Worm (Caenorhabditis elegans) whole organism, midembryonic: ENCODE data around the gene rfip-1.

Experiments
- T22C8.4 ChIP-seq: fragments of 200-800 bp; sonication (Bioruptor generic); IDR thresholded peaks from 2 replicates; pipeline ENCODE4 v1.3.6; 2022; ENCODE audit warnings: missing genetic modification characterization, missing compliant biosample characterization
- cog-1 ChIP-seq: sonication (generic microtip); optimal IDR thresholded peaks from 2 replicates; lab custom pipeline; 2016; ENCODE audit warnings: missing genetic modification characterization, missing compliant biosample characterization
- flt-1 ChIP-seq: fragments of 200-800 bp; sonication (Bioruptor generic); IDR thresholded peaks from 2 replicates; pipeline ENCODE4 v1.3.6; 2022; ENCODE audit warnings: missing genetic modification characterization, missing compliant biosample characterization
- klf-2 ChIP-seq: fragments of 200-800 bp; sonication (Bioruptor generic); conservative IDR thresholded peaks from 2 replicates; pipeline ENCODE4 v1.3.6; 2022; ENCODE audit warnings: missing genetic modification reagents, missing genetic modification characterization, missing compliant biosample characterization
- med-1 ChIP-seq: sonication (generic microtip); optimal IDR thresholded peaks from 2 replicates; lab custom pipeline; 2017; ENCODE audit warnings: missing genetic modification characterization, mild to moderate bottlenecking, missing compliant biosample characterization, antibody characterized with exemption, missing genetic modification reagents; ENCODE audit not compliant: insufficient read depth
- ref-1 ChIP-seq: fragments of 200-800 bp; sonication (Bioruptor generic); conservative IDR thresholded peaks from 2 replicates; pipeline ENCODE4 v1.3.6; 2022; ENCODE audit warnings: missing genetic modification reagents, missing genetic modification characterization, missing compliant biosample characterization
- tab-1 ChIP-seq: fragments of 200-800 bp; sonication (Bioruptor generic); IDR thresholded peaks from 2 replicates; pipeline ENCODE4 v1.3.6; 2022; ENCODE audit warnings: missing genetic modification characterization, missing compliant biosample characterization
- ztf-23 ChIP-seq: fragments of 200-800 bp; sonication (Bioruptor generic); IDR thresholded peaks from 2 replicates; pipeline ENCODE4 v1.3.6; 2022; ENCODE audit warnings: missing genetic modification reagents, missing genetic modification characterization, missing compliant biosample characterization
- ztf-29 ChIP-seq: fragments of 200-800 bp; sonication (Bioruptor generic); IDR thresholded peaks from 2 replicates; pipeline ENCODE4 v1.3.6; 2022; ENCODE audit warnings: missing genetic modification reagents, missing genetic modification characterization, missing compliant biosample characterization

The rfip-1 gene

ce11 chrII:5930095-5930653, 45.8 kb downstream of the rfip-1 start:
- TF ChIP-seq med-1 (GFP tag; lab: Kevin White, UChicago) = no peak
- TF ChIP-seq flt-1 (GFP tag; lab: Robert Waterston, UW) = no peak
- no peak for TF ChIP-seq ztf-23
- no peak for TF ChIP-seq tab-1
- TF ChIP-seq T22C8.4 (GFP tag; lab: Robert Waterston, UW) = no peak
- TF ChIP-seq klf-2 (GFP tag; lab: Robert Waterston, UW) = no peak
- no peak for TF ChIP-seq ztf-29 (GFP tag; lab: Robert Waterston, UW)
- no peak for TF ChIP-seq ref-1 (GFP tag; lab: Robert Waterston, UW)
- no peak for TF ChIP-seq cog-1 (tag; lab: Kevin White, UChicago)

ce11 chrII:5931109-5931508, 46.8 kb downstream of the rfip-1 start:
- TF ChIP-seq flt-1 (GFP tag; lab: Robert Waterston, UW) = no peak
- TF ChIP-seq ztf-29 (GFP tag; lab: Robert Waterston, UW) = no peak
- TF ChIP-seq klf-2 (GFP tag; lab: Robert Waterston, UW) = no peak
- no peak for TF ChIP-seq med-1 (GFP tag; lab: Kevin White, UChicago)

ce11 chrII:5931904-5932764, 47.8 kb downstream of the rfip-1 start:
- no peak for TF ChIP-seq tab-1
- no peak for TF ChIP-seq cog-1 (tag; lab: Kevin White, UChicago)
- TF ChIP-seq ztf-23 = no peak
- no peak for TF ChIP-seq klf-2 (GFP tag; lab: Robert Waterston, UW)
- no peak for TF ChIP-seq flt-1 (GFP tag; lab: Robert Waterston, UW)
- no peak for TF ChIP-seq ref-1 (GFP tag; lab: Robert Waterston, UW)
- no peak for TF ChIP-seq T22C8.4 (GFP tag; lab: Robert Waterston, UW)
- no peak for TF ChIP-seq ztf-29 (GFP tag; lab: Robert Waterston, UW)

ce11 chrII:5933133-5933532, 48.8 kb downstream of the rfip-1 start:
- 0 out of 2 replicates have a peak, but pooled peaks have one; percentile 59 for TF ChIP-seq tab-1
- no peak for TF ChIP-seq cog-1 (tag; lab: Kevin White, UChicago)
- 0 out of 2 replicates have a peak, but pooled peaks have one; percentile 36 for TF ChIP-seq klf-2 (GFP tag; lab: Robert Waterston, UW)
- TF ChIP-seq ztf-29 (GFP tag; lab: Robert Waterston, UW) = no peak
- no peak for TF ChIP-seq flt-1 (GFP tag; lab: Robert Waterston, UW)
- TF ChIP-seq ztf-23 = 0 out of 2 replicates have a peak, but pooled peaks have one; percentile 38
- no peak for TF ChIP-seq med-1 (GFP tag; lab: Kevin White, UChicago)

- TF ChIP-seq cog-1 (tag; lab: Kevin White, UChicago) (no peak), ztf-29 (GFP tag; lab: Robert Waterston, UW) (no peak), T22C8.4 (GFP tag; lab: Robert Waterston, UW) (0 out of 2 replicates have a peak, but pooled peaks have one; percentile 6), flt-1 (GFP tag; lab: Robert Waterston, UW) (no peak)
These were observed 49.6 kb downstream of the rfip-1 start for ce11 chrII:5933962-5934422.

ce11 chrII:5936009-5936408, 51.7 kb downstream of the rfip-1 start:
- TF ChIP-seq ztf-29 (GFP tag; lab: Robert Waterston, UW) = no peak
- TF ChIP-seq T22C8.4 (GFP tag; lab: Robert Waterston, UW) = no peak
- no peak for TF ChIP-seq klf-2 (GFP tag; lab: Robert Waterston, UW)
- no peak for TF ChIP-seq ref-1 (GFP tag; lab: Robert Waterston, UW)
- TF ChIP-seq flt-1 (GFP tag; lab: Robert Waterston, UW) = no peak
- no peak for TF ChIP-seq ztf-23
- no peak for TF ChIP-seq tab-1
- TF ChIP-seq cog-1 (tag; lab: Kevin White, UChicago) = no peak
- TF ChIP-seq med-1 (GFP tag; lab: Kevin White, UChicago) = no peak

- no peak for TF ChIP-seq T22C8.4 (GFP tag; lab: Robert Waterston, UW)
- TF ChIP-seq ztf-23 = no peak
- no peak for TF ChIP-seq ref-1 (GFP tag; lab: Robert Waterston, UW)
- TF ChIP-seq klf-2 (GFP tag; lab: Robert Waterston, UW) = no peak
- no peak for TF ChIP-seq ztf-29 (GFP tag; lab: Robert Waterston, UW)
- TF ChIP-seq med-1 (GFP tag; lab: Kevin White, UChicago) = no peak
- no peak for TF ChIP-seq cog-1 (tag; lab: Kevin White, UChicago)
These were observed 56.5 kb downstream of the rfip-1 start, which contains the start of gene F28B12.6 for ce11 chrII:5940815-5941214. Gene F28B12.6, plus strand, starts transcription at chrII:5940863.
